Worm (Caenorhabditis elegans): ENCODE data around the gene F11A10.5.

The F11A10.5 gene

ce11 chrIV:12061229-12061628 lies 32.7 kb upstream of the F11A10.5 start, which contains the start of gene K08E4.8:
Gene K08E4.8, minus strand, starts transcription at chrIV:12061329.
- TF ChIP-seq T22C8.4 (GFP tag; IDR thresholded peaks at IDR 0.05) (no peak), tab-1 (GFP tag; IDR thresholded peaks at IDR 0.05) (no peak), ztf-29 (GFP tag; IDR thresholded peaks at IDR 0.05) (no peak), flt-1 (GFP tag; IDR thresholded peaks at IDR 0.05) (no peak), klf-2 (GFP tag; conservative IDR thresholded peaks at IDR 0.05) (no peak), med-1 (GFP tag; optimal IDR thresholded peaks at IDR 0.05; ENCODE audit: insufficient read depth) (no peak), cog-1 (tag; optimal IDR thresholded peaks at IDR 0.05) (no peak), ztf-23 (GFP tag; IDR thresholded peaks at IDR 0.05) (no peak), ref-1 (GFP tag; conservative IDR thresholded peaks at IDR 0.05) (no peak)

ce11 chrIV:12068590-12068989 lies 25.3 kb upstream of the F11A10.5 start, which contains the start of gene bath-37:
Gene bath-37, plus strand, starts transcription at chrIV:12068890.
- TF ChIP-seq klf-2 (GFP tag; conservative IDR thresholded peaks at IDR 0.05): no peak
- no peak for TF ChIP-seq cog-1 (tag; optimal IDR thresholded peaks at IDR 0.05)
- TF ChIP-seq ref-1 (GFP tag; conservative IDR thresholded peaks at IDR 0.05): no peak
- no peak for TF ChIP-seq med-1 (GFP tag; optimal IDR thresholded peaks at IDR 0.05; ENCODE audit: insufficient read depth)
- no peak for TF ChIP-seq T22C8.4 (GFP tag; IDR thresholded peaks at IDR 0.05)
- no peak for TF ChIP-seq ztf-29 (GFP tag; IDR thresholded peaks at IDR 0.05)
- no peak for TF ChIP-seq tab-1 (GFP tag; IDR thresholded peaks at IDR 0.05)
- TF ChIP-seq ztf-23 (GFP tag; IDR thresholded peaks at IDR 0.05): no peak

ce11 chrIV:12075497-12075896 lies 18.4 kb upstream of the F11A10.5 start, which contains the start of gene K08E4.7:
Gene K08E4.7, plus strand, starts transcription at chrIV:12075797.
- TF ChIP-seq klf-2 (GFP tag; conservative IDR thresholded peaks at IDR 0.05) (no peak), ztf-23 (GFP tag; IDR thresholded peaks at IDR 0.05) (no peak), cog-1 (tag; optimal IDR thresholded peaks at IDR 0.05) (no peak), flt-1 (GFP tag; IDR thresholded peaks at IDR 0.05) (no peak), ztf-29 (GFP tag; IDR thresholded peaks at IDR 0.05) (no peak), ref-1 (GFP tag; conservative IDR thresholded peaks at IDR 0.05) (no peak), T22C8.4 (GFP tag; IDR thresholded peaks at IDR 0.05) (no peak), tab-1 (GFP tag; IDR thresholded peaks at IDR 0.05) (no peak), med-1 (GFP tag; optimal IDR thresholded peaks at IDR 0.05; ENCODE audit: insufficient read depth) (no peak)

- TF ChIP-seq tab-1 (GFP tag; IDR thresholded peaks at IDR 0.05) (no peak), med-1 (GFP tag; optimal IDR thresholded peaks at IDR 0.05; ENCODE audit: insufficient read depth) (no peak), ztf-23 (GFP tag; IDR thresholded peaks at IDR 0.05) (no peak), cog-1 (tag; optimal IDR thresholded peaks at IDR 0.05) (no peak), klf-2 (GFP tag; conservative IDR thresholded peaks at IDR 0.05) (no peak), ztf-29 (GFP tag; IDR thresholded peaks at IDR 0.05) (no peak), T22C8.4 (GFP tag; IDR thresholded peaks at IDR 0.05) (no peak), flt-1 (GFP tag; IDR thresholded peaks at IDR 0.05) (no peak), ref-1 (GFP tag; conservative IDR thresholded peaks at IDR 0.05) (no peak)
These were observed 15.7 kb upstream of the F11A10.5 start, which contains the start of gene tmed-1 for ce11 chrIV:12078112-12078812. Gene tmed-1, minus strand, starts transcription at chrIV:12078162.

- TF ChIP-seq T22C8.4 (GFP tag; IDR thresholded peaks at IDR 0.05) (no peak), tab-1 (GFP tag; IDR thresholded peaks at IDR 0.05) (no peak), cog-1 (tag; optimal IDR thresholded peaks at IDR 0.05) (no peak), med-1 (GFP tag; optimal IDR thresholded peaks at IDR 0.05; ENCODE audit: insufficient read depth) (no peak), ref-1 (GFP tag; conservative IDR thresholded peaks at IDR 0.05) (no peak), klf-2 (GFP tag; conservative IDR thresholded peaks at IDR 0.05) (no peak), ztf-23 (GFP tag; IDR thresholded peaks at IDR 0.05) (no peak), flt-1 (GFP tag; IDR thresholded peaks at IDR 0.05) (no peak), ztf-29 (GFP tag; IDR thresholded peaks at IDR 0.05) (no peak)
These were observed 14.9 kb upstream of the F11A10.5 start, which contains the start of gene lex-1 for ce11 chrIV:12078907-12079523. Gene lex-1, plus strand, starts transcription at chrIV:12079473.

- TF ChIP-seq ref-1 (GFP tag; conservative IDR thresholded peaks at IDR 0.05): no peak
- no peak for TF ChIP-seq klf-2 (GFP tag; conservative IDR thresholded peaks at IDR 0.05)
These were observed 13.1 kb upstream of the F11A10.5 start for ce11 chrIV:12080807-12081206.

- no peak for TF ChIP-seq flt-1 (GFP tag; IDR thresholded peaks at IDR 0.05)
These were observed 9.7 kb upstream of the F11A10.5 start, which contains the start of gene repo-1 for ce11 chrIV:12084178-12084577. Gene repo-1, plus strand, starts transcription at chrIV:12084478.

ce11 chrIV:12084587-12084986 lies 9.3 kb upstream of the F11A10.5 start:
- TF ChIP-seq ref-1 (GFP tag; conservative IDR thresholded peaks at IDR 0.05): no peak
- TF ChIP-seq ztf-29 (GFP tag; IDR thresholded peaks at IDR 0.05): no peak
- TF ChIP-seq klf-2 (GFP tag; conservative IDR thresholded peaks at IDR 0.05): no peak
- TF ChIP-seq ztf-23 (GFP tag; IDR thresholded peaks at IDR 0.05): no peak
- TF ChIP-seq tab-1 (GFP tag; IDR thresholded peaks at IDR 0.05): no peak
- no peak for TF ChIP-seq T22C8.4 (GFP tag; IDR thresholded peaks at IDR 0.05)
- no peak for TF ChIP-seq cog-1 (tag; optimal IDR thresholded peaks at IDR 0.05)
- TF ChIP-seq med-1 (GFP tag; optimal IDR thresholded peaks at IDR 0.05; ENCODE audit: insufficient read depth): no peak
- no peak for TF ChIP-seq flt-1 (GFP tag; IDR thresholded peaks at IDR 0.05)

- TF ChIP-seq flt-1 (GFP tag; IDR thresholded peaks at IDR 0.05) (no peak), ztf-23 (GFP tag; IDR thresholded peaks at IDR 0.05) (no peak), med-1 (GFP tag; optimal IDR thresholded peaks at IDR 0.05; ENCODE audit: insufficient read depth) (no peak), ztf-29 (GFP tag; IDR thresholded peaks at IDR 0.05) (no peak), tab-1 (GFP tag; IDR thresholded peaks at IDR 0.05) (no peak), klf-2 (GFP tag; conservative IDR thresholded peaks at IDR 0.05) (no peak), T22C8.4 (GFP tag; IDR thresholded peaks at IDR 0.05) (no peak), ref-1 (GFP tag; conservative IDR thresholded peaks at IDR 0.05) (no peak), cog-1 (tag; optimal IDR thresholded peaks at IDR 0.05) (no peak)
These were observed 8.8 kb upstream of the F11A10.5 start, which contains the start of gene rbm-34 for ce11 chrIV:12085120-12085519. Gene rbm-34, plus strand, starts transcription at chrIV:12085420.

All from whole organism, midembryonic.